Worm (Caenorhabditis elegans): Measurements from ENCODE around the gene R13A1.1.

R13A1.1 gene

DNA sequence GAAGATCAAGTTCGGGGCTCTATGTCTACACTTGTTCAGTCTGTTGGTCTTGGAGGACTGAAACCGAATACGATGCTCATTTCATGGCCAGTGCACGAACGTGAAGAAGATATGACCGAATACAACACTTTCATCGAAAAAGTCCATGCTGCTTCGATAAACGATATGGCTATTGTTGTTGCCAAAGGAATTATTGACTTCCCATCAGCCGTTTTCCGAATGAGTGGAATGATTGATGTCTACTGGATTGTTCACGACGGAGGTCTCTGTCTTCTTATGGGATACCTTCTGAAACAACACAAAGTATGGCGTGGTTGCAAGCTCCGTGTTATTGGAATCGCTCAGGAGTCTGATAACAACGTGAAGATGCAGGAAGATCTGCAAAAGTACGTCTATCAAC, 3.6 kb upstream of the R13A1.1 start:
- no peak for TF ChIP-seq aly-1 (tag; optimal IDR thresholded peaks at IDR 0.05)
- no peak for TF ChIP-seq tbx-37 (GFP tag; conservative IDR thresholded peaks at IDR 0.05)
- TF ChIP-seq sea-1 (GFP tag; conservative IDR thresholded peaks at IDR 0.05), result no peak
- no peak for TF ChIP-seq hmbx-1 (tag; optimal IDR thresholded peaks at IDR 0.05)
- TF ChIP-seq B0310.2 (tag; optimal IDR thresholded peaks at IDR 0.05), result no peak
- no peak for TF ChIP-seq hmg-4 (GFP tag; optimal IDR thresholded peaks at IDR 0.05)
- TF ChIP-seq ama-1 (optimal IDR thresholded peaks at IDR 0.05), result no peak
- TF ChIP-seq scrt-1 (GFP tag; IDR thresholded peaks at IDR 0.05), result no peak
- TF ChIP-seq tbx-11 (GFP tag; IDR thresholded peaks at IDR 0.05), result no peak
- no peak for TF ChIP-seq hnd-1 (tag; optimal IDR thresholded peaks at IDR 0.05)
- no peak for TF ChIP-seq ets-7 (tag; optimal IDR thresholded peaks at IDR 0.05)
- TF ChIP-seq flt-1 (GFP tag; IDR thresholded peaks at IDR 0.05), result no peak
- TF ChIP-seq ceh-13 (GFP tag; optimal IDR thresholded peaks at IDR 0.05), result no peak
- TF ChIP-seq tra-4 (tag; optimal IDR thresholded peaks at IDR 0.05), result no peak
- no peak for TF ChIP-seq pes-1 (GFP tag; IDR thresholded peaks at IDR 0.05)
- TF ChIP-seq ceh-36 (tag; optimal IDR thresholded peaks at IDR 0.05), result no peak
- no peak for TF ChIP-seq F13C5.2 (tag; optimal IDR thresholded peaks at IDR 0.05)

DNA sequence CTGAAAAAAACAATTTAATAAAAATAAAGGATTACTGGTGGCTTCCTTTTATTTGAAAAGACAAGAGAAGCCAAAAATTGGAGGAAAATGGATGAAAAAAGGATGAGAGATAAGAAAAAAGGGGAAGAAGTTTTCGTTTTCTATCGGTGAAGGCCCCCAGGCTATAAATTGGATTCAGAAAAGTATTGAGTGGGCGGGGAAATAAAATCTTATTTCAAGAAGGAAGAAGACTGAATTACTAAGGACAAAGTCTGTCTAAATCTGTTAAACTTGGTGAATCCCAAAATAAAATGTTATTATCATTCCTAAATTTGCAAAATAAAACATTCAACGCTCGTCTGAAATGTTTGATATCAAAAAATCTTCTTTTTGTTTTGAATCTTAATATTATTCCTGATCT, 2.3 kb downstream of the R13A1.1 start:
- TF ChIP-seq ama-1 (optimal IDR thresholded peaks at IDR 0.05) (no peak), hmbx-1 (tag; optimal IDR thresholded peaks at IDR 0.05) (no peak)

DNA sequence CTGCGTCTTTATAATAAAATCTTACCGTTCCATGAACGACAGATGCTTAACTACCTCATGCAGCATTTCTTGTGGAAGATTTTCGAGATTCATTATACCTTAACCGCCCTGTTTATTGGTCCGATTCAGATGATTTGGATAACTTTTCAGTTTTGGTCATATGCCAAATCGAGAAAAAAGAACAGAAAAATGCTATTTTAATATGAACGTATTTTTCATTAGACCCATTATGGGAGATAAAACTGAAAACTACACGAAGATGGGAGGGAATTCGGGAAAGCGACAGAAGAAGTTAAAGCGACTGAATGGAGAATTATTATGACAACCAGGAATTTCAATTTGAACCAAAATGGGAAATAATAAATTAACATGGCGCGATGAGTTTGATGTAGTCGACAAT, 7.2 kb downstream of the R13A1.1 start, which contains the start of gene R13A1.10:
Gene R13A1.10 (minus strand): TSS at position 101 of the 400 bp plus-strand sequence.
- TF ChIP-seq tra-4 (tag; optimal IDR thresholded peaks at IDR 0.05), result no peak
- TF ChIP-seq sea-1 (GFP tag; conservative IDR thresholded peaks at IDR 0.05), result no peak
- TF ChIP-seq ceh-13 (GFP tag; optimal IDR thresholded peaks at IDR 0.05), result no peak
- no peak for TF ChIP-seq ama-1 (optimal IDR thresholded peaks at IDR 0.05)
- TF ChIP-seq F13C5.2 (tag; optimal IDR thresholded peaks at IDR 0.05), result no peak
- TF ChIP-seq scrt-1 (GFP tag; IDR thresholded peaks at IDR 0.05), result no peak
- no peak for TF ChIP-seq B0310.2 (tag; optimal IDR thresholded peaks at IDR 0.05)
- no peak for TF ChIP-seq flt-1 (GFP tag; IDR thresholded peaks at IDR 0.05)
- no peak for TF ChIP-seq hnd-1 (tag; optimal IDR thresholded peaks at IDR 0.05)
- TF ChIP-seq aly-1 (tag; optimal IDR thresholded peaks at IDR 0.05), result no peak

DNA sequence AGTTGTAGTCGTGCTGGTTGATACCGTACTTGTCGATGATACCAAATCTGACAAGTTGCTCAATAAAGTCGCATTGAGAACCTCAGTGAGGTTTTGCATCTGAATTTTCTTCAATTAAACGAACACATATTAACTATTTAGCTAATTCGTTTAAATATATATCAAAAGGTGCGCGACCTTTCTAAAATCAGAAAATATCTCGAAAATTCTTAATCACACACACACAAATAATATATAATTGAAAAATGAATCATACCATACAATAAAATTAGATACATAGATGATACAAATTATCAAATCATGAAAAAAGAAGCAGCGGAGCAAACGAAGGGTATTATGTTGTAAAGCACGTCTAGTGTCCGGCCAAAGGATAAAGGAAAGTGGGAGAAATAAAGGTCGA, 8.4 kb downstream of the R13A1.1 start, which contains the start of gene D2024.5:
Gene D2024.5 (minus strand): TSS at position 101 of the 400 bp plus-strand sequence.
- TF ChIP-seq ets-7 (tag; optimal IDR thresholded peaks at IDR 0.05) (no peak), tra-4 (tag; optimal IDR thresholded peaks at IDR 0.05) (no peak), aly-1 (tag; optimal IDR thresholded peaks at IDR 0.05) (no peak), tbx-37 (GFP tag; conservative IDR thresholded peaks at IDR 0.05) (no peak), hmg-4 (GFP tag; optimal IDR thresholded peaks at IDR 0.05) (no peak), ceh-13 (GFP tag; optimal IDR thresholded peaks at IDR 0.05) (no peak), hnd-1 (tag; optimal IDR thresholded peaks at IDR 0.05) (no peak), sea-1 (GFP tag; conservative IDR thresholded peaks at IDR 0.05) (no peak), ceh-36 (tag; optimal IDR thresholded peaks at IDR 0.05) (no peak), flt-1 (GFP tag; IDR thresholded peaks at IDR 0.05) (no peak), B0310.2 (tag; optimal IDR thresholded peaks at IDR 0.05) (no peak), ama-1 (optimal IDR thresholded peaks at IDR 0.05) (no peak), hmbx-1 (tag; optimal IDR thresholded peaks at IDR 0.05) (no peak), pes-1 (GFP tag; IDR thresholded peaks at IDR 0.05) (no peak), scrt-1 (GFP tag; IDR thresholded peaks at IDR 0.05) (no peak)

DNA sequence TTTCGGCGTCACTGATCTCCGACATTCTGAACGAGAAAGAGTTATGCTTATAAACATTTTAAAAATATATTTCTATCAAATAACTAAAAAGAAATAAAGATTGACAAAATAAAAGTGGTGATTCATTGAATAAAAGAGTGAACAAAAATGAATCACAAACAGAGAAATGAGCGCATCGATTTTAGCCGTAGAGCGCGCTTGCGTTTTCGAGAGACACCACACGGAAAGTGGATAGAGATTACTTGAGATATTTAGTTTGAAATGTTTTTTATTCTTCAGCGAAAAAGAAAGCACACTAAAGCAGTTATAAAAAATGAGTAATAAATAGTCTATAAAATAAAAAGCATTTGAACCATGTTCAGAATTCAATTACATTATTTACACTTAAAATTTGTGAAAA, 10.4 kb downstream of the R13A1.1 start, which contains the start of gene cap-1:
Gene cap-1 (minus strand): TSS at position 26 of the 400 bp plus-strand sequence.
- TF ChIP-seq hmbx-1 (tag; optimal IDR thresholded peaks at IDR 0.05) (no peak), sea-1 (GFP tag; conservative IDR thresholded peaks at IDR 0.05) (no peak), ama-1 (optimal IDR thresholded peaks at IDR 0.05) (no peak), ets-7 (tag; optimal IDR thresholded peaks at IDR 0.05) (no peak), tbx-37 (GFP tag; conservative IDR thresholded peaks at IDR 0.05) (peak; percentile 44; the same call in 1 of the 2 replicates), F13C5.2 (tag; optimal IDR thresholded peaks at IDR 0.05) (peak; percentile 36)

DNA sequence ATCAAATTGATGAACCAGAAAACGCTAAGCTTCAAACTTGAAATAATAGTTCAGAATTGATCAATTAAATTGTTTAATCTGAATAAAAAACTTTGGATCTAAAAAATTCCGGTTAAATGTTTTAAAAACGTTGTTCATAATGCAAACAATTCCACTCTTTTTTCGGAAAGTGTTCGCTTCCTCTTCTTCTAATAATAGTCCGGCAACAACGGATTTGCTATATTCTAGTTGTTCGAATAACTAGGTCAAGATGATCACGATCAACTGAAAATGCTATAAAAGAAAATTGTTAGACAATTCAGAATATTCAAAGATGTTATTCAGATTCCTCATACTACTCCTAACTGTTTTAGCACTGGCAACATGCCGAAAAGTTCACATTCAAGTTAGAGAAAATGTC, 11.1 kb downstream of the R13A1.1 start, which contains the start of gene D2024.4:
Gene D2024.4 (plus strand): TSS at position 301 of the 400 bp plus-strand sequence.
- TF ChIP-seq ceh-13 (GFP tag; optimal IDR thresholded peaks at IDR 0.05) (no peak), pes-1 (GFP tag; IDR thresholded peaks at IDR 0.05) (no peak), hmbx-1 (tag; optimal IDR thresholded peaks at IDR 0.05) (no peak), scrt-1 (GFP tag; IDR thresholded peaks at IDR 0.05) (no peak), sea-1 (GFP tag; conservative IDR thresholded peaks at IDR 0.05) (no peak), F13C5.2 (tag; optimal IDR thresholded peaks at IDR 0.05) (no peak)

DNA sequence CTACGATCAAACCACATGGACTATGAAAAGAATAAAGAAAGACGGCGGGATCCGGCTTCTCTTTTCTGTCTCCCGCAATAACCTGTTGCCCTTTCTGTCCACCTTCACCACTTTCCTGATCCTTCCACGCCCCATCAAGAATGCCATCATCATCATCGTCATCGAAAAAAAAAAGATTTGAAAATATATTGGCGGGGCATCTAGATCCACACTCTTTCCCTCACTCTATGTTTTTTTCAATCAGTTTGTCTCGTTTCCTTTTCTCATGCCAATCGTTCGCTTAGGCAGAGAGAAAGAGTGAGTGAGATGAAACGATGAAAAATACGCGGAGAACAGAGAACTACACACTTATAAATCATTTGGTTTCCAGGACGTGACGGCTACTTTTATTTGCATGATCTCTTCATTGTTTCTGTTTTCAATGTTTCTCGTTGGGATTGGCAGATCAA, 13.8 kb downstream of the R13A1.1 start:
- TF ChIP-seq ets-7 (tag; optimal IDR thresholded peaks at IDR 0.05) (no peak), flt-1 (GFP tag; IDR thresholded peaks at IDR 0.05) (no peak), tbx-37 (GFP tag; conservative IDR thresholded peaks at IDR 0.05) (no peak), hmbx-1 (tag; optimal IDR thresholded peaks at IDR 0.05) (no peak), pes-1 (GFP tag; IDR thresholded peaks at IDR 0.05) (no peak), ama-1 (optimal IDR thresholded peaks at IDR 0.05) (no peak), tra-4 (tag; optimal IDR thresholded peaks at IDR 0.05) (no peak), sea-1 (GFP tag; conservative IDR thresholded peaks at IDR 0.05) (no peak), tbx-11 (GFP tag; IDR thresholded peaks at IDR 0.05) (no peak), ceh-13 (GFP tag; optimal IDR thresholded peaks at IDR 0.05) (no peak), B0310.2 (tag; optimal IDR thresholded peaks at IDR 0.05) (no peak), scrt-1 (GFP tag; IDR thresholded peaks at IDR 0.05) (no peak), F13C5.2 (tag; optimal IDR thresholded peaks at IDR 0.05) (no peak), ceh-36 (tag; optimal IDR thresholded peaks at IDR 0.05) (no peak)

DNA sequence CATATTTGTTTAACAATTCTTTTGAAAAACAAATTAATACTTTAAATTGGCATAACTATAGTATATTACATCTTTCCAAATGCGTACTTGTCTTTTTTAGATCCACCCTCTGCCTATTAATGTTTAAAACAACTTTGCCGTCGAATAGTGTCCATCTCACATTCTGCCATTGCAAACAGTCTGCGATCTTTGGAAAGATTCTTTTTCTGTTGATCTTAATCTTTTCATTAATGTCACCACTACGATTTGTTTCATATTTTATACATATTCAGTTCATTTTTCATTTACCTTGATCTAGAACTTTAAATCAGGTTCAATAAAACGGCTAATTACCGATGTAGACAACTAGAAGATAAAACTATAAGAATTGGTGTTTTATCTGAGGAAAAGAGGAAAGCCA, 14.8 kb downstream of the R13A1.1 start:
- TF ChIP-seq tbx-11 (GFP tag; IDR thresholded peaks at IDR 0.05), result no peak
- no peak for TF ChIP-seq F13C5.2 (tag; optimal IDR thresholded peaks at IDR 0.05)
- TF ChIP-seq ets-7 (tag; optimal IDR thresholded peaks at IDR 0.05), result no peak
- no peak for TF ChIP-seq tra-4 (tag; optimal IDR thresholded peaks at IDR 0.05)
- no peak for TF ChIP-seq scrt-1 (GFP tag; IDR thresholded peaks at IDR 0.05)
- TF ChIP-seq B0310.2 (tag; optimal IDR thresholded peaks at IDR 0.05), result no peak
- no peak for TF ChIP-seq sea-1 (GFP tag; conservative IDR thresholded peaks at IDR 0.05)
- no peak for TF ChIP-seq ceh-13 (GFP tag; optimal IDR thresholded peaks at IDR 0.05)
- TF ChIP-seq flt-1 (GFP tag; IDR thresholded peaks at IDR 0.05), result no peak
- TF ChIP-seq hmbx-1 (tag; optimal IDR thresholded peaks at IDR 0.05), result no peak
- no peak for TF ChIP-seq pes-1 (GFP tag; IDR thresholded peaks at IDR 0.05)
- TF ChIP-seq hmg-4 (GFP tag; optimal IDR thresholded peaks at IDR 0.05), result no peak
- no peak for TF ChIP-seq ceh-36 (tag; optimal IDR thresholded peaks at IDR 0.05)
- no peak for TF ChIP-seq tbx-37 (GFP tag; conservative IDR thresholded peaks at IDR 0.05)
- no peak for TF ChIP-seq aly-1 (tag; optimal IDR thresholded peaks at IDR 0.05)
- no peak for TF ChIP-seq hnd-1 (tag; optimal IDR thresholded peaks at IDR 0.05)
- TF ChIP-seq ama-1 (optimal IDR thresholded peaks at IDR 0.05), result no peak
